Worm (Caenorhabditis elegans): Measurements from ENCODE around the gene mac-1.

ce11 chrII:13315637-13316523 is 4.8 kb downstream of the mac-1 start:
- TF ChIP-seq ama-1 (optimal IDR thresholded peaks at IDR 0.05) = no peak
- no peak for TF ChIP-seq dmd-4 (tag; optimal IDR thresholded peaks at IDR 0.05)
- TF ChIP-seq mdl-1 (tag; optimal IDR thresholded peaks at IDR 0.05) = no peak
- no peak for TF ChIP-seq nhr-237 (tag; optimal IDR thresholded peaks at IDR 0.05)
- TF ChIP-seq crh-2 (tag; optimal IDR thresholded peaks at IDR 0.05) = no peak
- TF ChIP-seq zag-1 (tag; optimal IDR thresholded peaks at IDR 0.05) = no peak
- TF ChIP-seq nhr-77 (tag; optimal IDR thresholded peaks at IDR 0.05) = no peak
- TF ChIP-seq fos-1 (tag; optimal IDR thresholded peaks at IDR 0.05) = no peak
- no peak for TF ChIP-seq nhr-6 (tag; optimal IDR thresholded peaks at IDR 0.05)
- TF ChIP-seq R02D3.7 (tag; optimal IDR thresholded peaks at IDR 0.05) = no peak

All from whole organism, L2 larva.